Fruit fly (Drosophila melanogaster) whole organism, embryonic: Measurements from ENCODE around the gene CG10550.

Experiments used
- CG42726 ChIP-seq: fragments of 200-800 bp; sonication (Bioruptor generic); IDR thresholded peaks from 2 replicates; pipeline ENCODE4 v1.3.6; 2022; ENCODE audit warnings: missing biosample characterization, missing genetic modification characterization; ENCODE audit not compliant: partially characterized antibody
- fd96Cb ChIP-seq: fragments of 200-800 bp; sonication (Bioruptor generic); optimal IDR thresholded peaks from 2 replicates; lab custom pipeline; 2018; ENCODE audit warnings: missing biosample characterization, mild to moderate bottlenecking, missing genetic modification characterization, moderate library complexity
- sisA ChIP-seq: fragments of 200-800 bp; sonication (Bioruptor generic); IDR thresholded peaks from 2 replicates; pipeline ENCODE4 v1.3.6; 2022; ENCODE audit warnings: missing biosample characterization, missing genetic modification characterization
- tna ChIP-seq: fragments of 200-800 bp; sonication (Bioruptor generic); IDR thresholded peaks from 2 replicates; pipeline ENCODE4 v1.3.6; 2022; ENCODE audit warnings: missing biosample characterization, missing genetic modification characterization; ENCODE audit not compliant: partially characterized antibody

The CG10550 gene

DNA sequence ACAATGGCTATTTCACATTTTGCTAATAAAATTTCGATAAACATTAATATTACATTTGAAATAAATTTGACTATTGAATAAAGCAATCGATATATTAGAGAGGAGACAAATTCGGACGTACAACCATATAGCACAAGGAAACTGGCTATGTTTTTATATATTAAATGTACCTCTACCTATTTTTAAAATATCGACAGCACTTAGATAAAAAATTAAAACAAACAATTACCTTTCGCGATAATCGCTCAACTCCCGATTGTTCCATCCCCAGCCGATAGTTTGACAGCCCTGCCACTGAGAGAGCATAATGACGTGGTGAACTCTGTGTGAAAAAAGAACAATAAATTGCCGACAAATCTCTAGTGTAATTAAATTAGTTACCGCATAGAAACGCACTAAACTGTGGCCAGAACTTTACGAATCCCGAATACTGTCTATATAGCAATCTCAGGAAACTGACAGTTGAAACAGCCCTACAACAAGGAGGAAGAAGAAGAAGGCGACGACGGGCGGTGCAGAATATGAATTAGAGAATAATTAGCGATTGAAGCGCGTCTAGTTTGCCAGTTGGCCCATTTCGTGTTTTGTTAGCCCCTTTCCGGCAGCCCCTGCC, 49.5 kb downstream of the CG10550 start, which contains the start of gene CG11857 (continued):
- TF ChIP-seq fd96Cb (tag; lab: Kevin White, UChicago) (peak; percentile 98), sisA (GFP tag; lab: Robert Waterston, UW) (peak; percentile 99), CG42726 (GFP tag; lab: Robert Waterston, UW) (peak; percentile 98), tna (GFP tag; lab: Robert Waterston, UW) (peak; percentile 99)
